Worm (Caenorhabditis elegans) whole organism, L2 larva: ENCODE data around the gene abi-1.

Experiments used
- C34F6.9 ChIP-seq: fragments of 150-350 bp; optimal IDR thresholded peaks from 2 replicates; lab custom pipeline; 2014; ENCODE audit warnings: missing biosample characterization, missing genetic modification characterization
- F13H6.1 ChIP-seq: sonication (generic microtip); optimal IDR thresholded peaks from 2 replicates; lab custom pipeline; 2016; ENCODE audit warnings: missing genetic modification characterization, missing compliant biosample characterization
- R02D3.7 ChIP-seq: fragments of 150-350 bp; optimal IDR thresholded peaks from 2 replicates; lab custom pipeline; 2014; ENCODE audit warnings: missing biosample characterization, missing genetic modification characterization
- ZK546.5 ChIP-seq: sonication (generic microtip); optimal IDR thresholded peaks from 2 replicates; lab custom pipeline; 2017; ENCODE audit warnings: missing biosample characterization, missing genetic modification characterization
- alr-1 ChIP-seq: fragments of 150-350 bp; optimal IDR thresholded peaks from 2 replicates; lab custom pipeline; 2014; ENCODE audit warnings: missing biosample characterization, missing genetic modification characterization
- aly-2 ChIP-seq: fragments of 150-350 bp; optimal IDR thresholded peaks from 2 replicates; lab custom pipeline; 2014; ENCODE audit warnings: missing biosample characterization, missing genetic modification characterization
- ama-1 ChIP-seq: fragments of 150-350 bp; optimal IDR thresholded peaks from 2 replicates; lab custom pipeline; 2018; ENCODE audit warnings: inconsistent platforms
- blmp-1 ChIP-seq: sonication (generic microtip); optimal IDR thresholded peaks from 2 replicates; lab custom pipeline; 2017; ENCODE audit warnings: missing genetic modification characterization, mild to moderate bottlenecking, missing compliant biosample characterization, antibody characterized with exemption, moderate library complexity; ENCODE audit not compliant: insufficient read depth
- ceh-16 ChIP-seq: fragments of 150-350 bp; optimal IDR thresholded peaks from 2 replicates; lab custom pipeline; 2014; ENCODE audit warnings: missing biosample characterization, missing genetic modification characterization
- ceh-82 ChIP-seq: fragments of 150-350 bp; optimal IDR thresholded peaks from 2 replicates; lab custom pipeline; 2014; ENCODE audit warnings: missing biosample characterization, missing genetic modification characterization
- crh-2 ChIP-seq: sonication (generic microtip); optimal IDR thresholded peaks from 2 replicates; lab custom pipeline; 2017; ENCODE audit warnings: missing biosample characterization, missing genetic modification characterization
- dmd-4 ChIP-seq: sonication (generic microtip); optimal IDR thresholded peaks from 2 replicates; lab custom pipeline; 2017; ENCODE audit warnings: missing biosample characterization, missing genetic modification characterization
- egl-27 ChIP-seq: sonication (generic microtip); optimal IDR thresholded peaks from 3 replicates; lab custom pipeline; 2017; ENCODE audit warnings: missing biosample characterization, missing genetic modification reagents, missing genetic modification characterization
- elt-1 ChIP-seq: fragments of 150-350 bp; optimal IDR thresholded peaks from 2 replicates; lab custom pipeline; 2014; ENCODE audit warnings: missing biosample characterization, missing genetic modification characterization
- fos-1 ChIP-seq: fragments of 150-350 bp; optimal IDR thresholded peaks from 2 replicates; lab custom pipeline; 2014; ENCODE audit warnings: missing biosample characterization, missing genetic modification characterization
- gmeb-1 ChIP-seq: fragments of 150-350 bp; optimal IDR thresholded peaks from 2 replicates; lab custom pipeline; 2014; ENCODE audit warnings: missing biosample characterization, missing genetic modification characterization
- lin-11 ChIP-seq: fragments of 150-350 bp; sonication (generic microtip); optimal IDR thresholded peaks from 2 replicates; lab custom pipeline; 2014; ENCODE audit warnings: missing biosample characterization, missing genetic modification characterization, inconsistent platforms, mixed read lengths
- lsy-2 ChIP-seq, 2 experiments: fragments of 150-350 bp in 1 of 2; sonication (generic microtip) in 1 of 2; optimal IDR thresholded peaks; 2 replicates each; lab custom pipeline; 2014 to 2017; ENCODE audit warnings: missing biosample characterization in 2 of 2, missing genetic modification characterization in 2 of 2
- mab-5 ChIP-seq: fragments of 150-350 bp; optimal IDR thresholded peaks from 2 replicates; lab custom pipeline; 2014; ENCODE audit warnings: missing biosample characterization, missing genetic modification characterization
- nhr-10 ChIP-seq: sonication (generic microtip); optimal IDR thresholded peaks from 2 replicates; lab custom pipeline; 2017; ENCODE audit warnings: missing biosample characterization, missing genetic modification characterization
- nhr-11 ChIP-seq: fragments of 150-350 bp; optimal IDR thresholded peaks from 2 replicates; lab custom pipeline; 2014; ENCODE audit warnings: missing biosample characterization, missing genetic modification characterization
- nhr-12 ChIP-seq: fragments of 150-350 bp; optimal IDR thresholded peaks from 2 replicates; lab custom pipeline; 2014; ENCODE audit warnings: missing biosample characterization, missing genetic modification characterization
- nhr-129 ChIP-seq: fragments of 150-350 bp; optimal IDR thresholded peaks from 2 replicates; lab custom pipeline; 2014; ENCODE audit warnings: missing biosample characterization, missing genetic modification characterization
- nhr-21 ChIP-seq: fragments of 150-350 bp; optimal IDR thresholded peaks from 2 replicates; lab custom pipeline; 2014; ENCODE audit warnings: missing biosample characterization, missing genetic modification characterization
- nhr-237 ChIP-seq: fragments of 150-350 bp; optimal IDR thresholded peaks from 2 replicates; lab custom pipeline; 2014; ENCODE audit warnings: missing biosample characterization, missing genetic modification characterization
- nhr-25 ChIP-seq: fragments of 150-350 bp; sonication (generic microtip); optimal IDR thresholded peaks from 3 replicates; lab custom pipeline; 2014; ENCODE audit warnings: missing biosample characterization, missing genetic modification characterization
- nhr-6 ChIP-seq: fragments of 150-350 bp; optimal IDR thresholded peaks from 2 replicates; lab custom pipeline; 2014; ENCODE audit warnings: missing biosample characterization, missing genetic modification characterization
- peb-1 ChIP-seq: fragments of 150-350 bp; optimal IDR thresholded peaks from 2 replicates; lab custom pipeline; 2014; ENCODE audit warnings: missing biosample characterization, missing genetic modification characterization
- sem-4 ChIP-seq: fragments of 150-350 bp; optimal IDR thresholded peaks from 2 replicates; lab custom pipeline; 2014; ENCODE audit warnings: missing biosample characterization, missing genetic modification reagents, missing genetic modification characterization
- skn-1 ChIP-seq: sonication (generic microtip); optimal IDR thresholded peaks from 2 replicates; lab custom pipeline; 2017; ENCODE audit warnings: missing biosample characterization, missing genetic modification characterization
- sma-3 ChIP-seq: sonication (generic microtip); optimal IDR thresholded peaks from 2 replicates; lab custom pipeline; 2016; ENCODE audit warnings: missing genetic modification reagents, missing genetic modification characterization, missing compliant biosample characterization
- sma-9 ChIP-seq, 2 experiments: fragments of 150-350 bp in 1 of 2; sonication (generic microtip) in 1 of 2; optimal IDR thresholded peaks; 2 replicates each; lab custom pipeline; 2014 to 2016; ENCODE audit warnings: missing genetic modification characterization in 2 of 2, mild to moderate bottlenecking in 1 of 2, missing biosample characterization in 1 of 2, missing compliant biosample characterization in 1 of 2, missing genetic modification reagents in 1 of 2, moderate library complexity in 1 of 2
- unc-55 ChIP-seq: fragments of 150-350 bp; sonication (generic microtip); optimal IDR thresholded peaks from 3 replicates; lab custom pipeline; 2014; ENCODE audit warnings: missing biosample characterization, missing genetic modification reagents, missing genetic modification characterization
- unc-62 ChIP-seq: fragments of 150-350 bp; optimal IDR thresholded peaks from 2 replicates; lab custom pipeline; 2014; ENCODE audit warnings: missing biosample characterization, missing genetic modification reagents, missing genetic modification characterization
- ztf-1 ChIP-seq: fragments of 200-800 bp; sonication (Bioruptor generic); conservative IDR thresholded peaks from 2 replicates; pipeline ENCODE4 v1.3.6; 2022; ENCODE audit warnings: missing genetic modification characterization, missing compliant biosample characterization
- ztf-11 ChIP-seq: sonication (generic microtip); optimal IDR thresholded peaks from 2 replicates; lab custom pipeline; 2017; ENCODE audit warnings: missing biosample characterization, missing genetic modification characterization

Gene abi-1

DNA sequence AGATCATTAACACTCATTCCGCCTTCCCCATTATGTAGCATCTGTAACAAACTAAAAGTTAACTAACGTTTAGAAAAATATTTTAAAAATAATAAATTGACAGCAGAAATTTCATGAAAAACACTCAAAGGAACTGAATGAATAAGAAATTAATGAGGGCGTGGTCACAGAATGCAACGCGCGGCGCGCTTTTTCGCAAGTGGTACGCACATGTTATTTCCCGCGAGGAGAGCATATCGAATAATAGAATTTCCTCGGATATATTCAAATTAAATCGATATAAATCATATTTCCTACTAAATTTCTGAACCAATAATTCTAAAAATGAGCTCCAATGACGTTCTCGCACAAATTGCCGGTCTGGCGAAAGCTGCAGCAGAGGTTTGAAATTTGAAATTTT is at the start of gene abi-1, which contains the start of gene arle-14:
abi-1 (minus strand) TSS at position 51 of the 400 bp plus-strand sequence.
arle-14 (plus strand) TSS at position 217 of the 400 bp plus-strand sequence.
- TF ChIP-seq aly-2 (no peak), nhr-6 (tag; lab: Kevin White, UChicago) (no peak), nhr-21 (tag; lab: Kevin White, UChicago) (no peak), C34F6.9 (peak; percentile 27), dmd-4 (no peak), ztf-1 (GFP tag; lab: Robert Waterston, UW) (no peak), mab-5 (tag; lab: Kevin White, UChicago) (no peak), ztf-11 (tag; lab: Kevin White, UChicago) (no peak), nhr-129 (tag; lab: Kevin White, UChicago) (peak; percentile 6), sma-3 (GFP tag; lab: Kevin White, UChicago) (no peak), ama-1 (lab: Kevin White, UChicago) (no peak), R02D3.7 (tag; lab: Kevin White, UChicago) (no peak), crh-2 (tag; lab: Kevin White, UChicago) (no peak), nhr-12 (no peak), lin-11 (tag; lab: Kevin White, UChicago) (peak; percentile 14), lsy-2 (tag; optimal IDR thresholded peaks at IDR 0.05; lab: Kevin White, UChicago) (peak in 1 of 2 experiments; percentile 30), elt-1 (tag; lab: Kevin White, UChicago) (no peak), unc-62 (GFP tag; lab: Kevin White, UChicago) (no peak), ZK546.5 (tag; lab: Kevin White, UChicago) (no peak), unc-55 (GFP tag; lab: Kevin White, UChicago) (peak; percentile 59), ceh-16 (tag; lab: Kevin White, UChicago) (no peak), nhr-25 (tag; lab: Kevin White, UChicago) (no peak), F13H6.1 (tag; lab: Kevin White, UChicago) (no peak), sma-9 (GFP tag; optimal IDR thresholded peaks at IDR 0.05; lab: Kevin White, UChicago) (no peak), sma-9 (tag; optimal IDR thresholded peaks at IDR 0.05; lab: Kevin White, UChicago) (no peak), sem-4 (tag; lab: Kevin White, UChicago) (no peak)

DNA sequence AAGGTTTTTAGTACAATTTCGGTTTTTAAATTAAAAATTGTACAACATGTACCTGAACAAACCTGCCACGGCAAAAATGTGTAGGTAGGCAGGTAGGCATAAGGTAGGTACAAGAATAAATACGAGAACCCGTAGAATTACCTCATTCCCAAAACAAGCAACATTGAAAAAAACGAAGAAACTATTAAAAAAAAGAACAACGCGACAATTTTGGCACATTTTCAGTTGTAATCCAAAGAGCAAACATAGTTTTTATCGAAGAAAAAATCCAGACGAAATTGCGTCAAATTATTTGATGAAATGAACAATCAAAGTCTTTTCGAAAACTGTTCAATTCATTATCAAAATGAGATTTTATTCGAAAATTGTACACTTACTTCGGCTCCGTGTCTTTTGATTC is 48.1 kb upstream of the abi-1 start, which contains the start of gene B0244.16:
B0244.16 (plus strand) TSS at position 301 of the 400 bp plus-strand sequence.
- TF ChIP-seq ztf-11 (tag; lab: Kevin White, UChicago) (no peak), skn-1 (tag; lab: Kevin White, UChicago) (no peak), unc-62 (GFP tag; lab: Kevin White, UChicago) (no peak), fos-1 (tag; lab: Kevin White, UChicago) (no peak), nhr-237 (tag; lab: Kevin White, UChicago) (no peak), nhr-21 (tag; lab: Kevin White, UChicago) (no peak), ztf-1 (GFP tag; lab: Robert Waterston, UW) (no peak), nhr-129 (tag; lab: Kevin White, UChicago) (no peak), nhr-10 (tag; lab: Kevin White, UChicago) (no peak), alr-1 (tag; lab: Kevin White, UChicago) (no peak), nhr-11 (tag; lab: Kevin White, UChicago) (no peak), ceh-82 (tag; lab: Kevin White, UChicago) (no peak)

DNA sequence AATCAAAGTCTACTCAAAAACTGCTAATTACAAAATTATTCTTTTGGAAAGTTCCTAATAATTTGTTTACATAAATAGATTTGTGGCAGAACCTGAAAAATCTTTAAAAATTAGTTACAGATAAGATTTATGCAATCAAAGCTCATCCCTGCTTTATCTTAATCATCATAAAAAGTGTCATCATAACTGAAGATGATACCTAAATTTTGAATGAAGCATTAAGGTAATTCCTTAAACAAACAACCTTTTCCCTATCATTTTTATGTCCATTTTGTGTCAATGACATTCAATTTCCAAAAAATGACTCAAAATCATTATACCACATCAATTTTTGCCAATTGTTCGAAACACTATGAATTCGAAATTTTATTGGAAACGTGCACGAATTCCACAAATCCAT is 45.2 kb upstream of the abi-1 start, which contains the start of gene B0244.6:
B0244.6 (plus strand) TSS at position 301 of the 400 bp plus-strand sequence.
- TF ChIP-seq R02D3.7 (tag; lab: Kevin White, UChicago), result no peak

DNA sequence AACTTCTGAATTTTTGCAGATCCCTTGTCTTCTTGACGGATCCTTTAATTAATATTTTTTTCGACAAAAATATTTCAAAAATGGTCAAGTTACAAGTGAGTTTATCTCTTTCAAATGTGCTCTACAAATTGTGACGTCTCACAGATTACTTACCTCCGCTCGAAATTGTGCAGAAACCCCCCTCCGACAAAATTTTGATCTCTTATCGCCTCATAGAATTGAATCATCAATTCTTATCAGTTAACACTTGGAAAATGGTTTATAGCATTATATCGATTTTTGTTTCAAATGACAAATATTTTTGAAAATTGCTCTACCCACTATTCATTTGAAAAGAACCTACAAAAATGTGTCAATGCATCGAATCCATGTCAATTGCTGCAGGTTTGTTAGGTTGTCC is 42.4 kb upstream of the abi-1 start, which contains the start of gene B0244.10:
B0244.10 (plus strand) TSS at position 254 of the 400 bp plus-strand sequence.
- TF ChIP-seq crh-2 (tag; lab: Kevin White, UChicago), result peak; percentile 34
- peak; percentile 2 for TF ChIP-seq gmeb-1 (tag; lab: Kevin White, UChicago)
- peak; percentile 98 for TF ChIP-seq fos-1 (tag; lab: Kevin White, UChicago)
- no peak for TF ChIP-seq lsy-2 (tag; optimal IDR thresholded peaks at IDR 0.05; lab: Kevin White, UChicago)

DNA sequence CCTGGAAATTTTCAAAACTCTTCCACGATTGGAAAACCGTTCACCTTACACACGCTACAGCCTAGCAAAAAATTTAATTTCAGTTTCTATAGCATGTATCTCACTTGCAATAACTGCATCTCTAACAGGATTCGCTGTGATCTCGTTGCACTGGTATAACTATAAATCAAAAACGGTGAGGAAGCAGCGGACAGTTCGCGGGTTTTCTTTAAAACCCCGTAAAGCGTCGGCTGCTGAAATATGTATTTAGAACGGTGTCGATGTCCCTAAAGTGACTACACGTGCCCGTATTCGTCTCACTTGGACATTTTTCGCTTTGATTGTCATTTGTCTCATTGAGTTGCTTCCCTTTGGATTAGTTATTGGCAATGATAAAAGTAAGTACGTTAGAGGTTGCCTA is 41.8 kb upstream of the abi-1 start:
- TF ChIP-seq unc-55 (GFP tag; lab: Kevin White, UChicago) (no peak), elt-1 (tag; lab: Kevin White, UChicago) (no peak), nhr-10 (tag; lab: Kevin White, UChicago) (no peak), nhr-6 (tag; lab: Kevin White, UChicago) (no peak), crh-2 (tag; lab: Kevin White, UChicago) (no peak), nhr-129 (tag; lab: Kevin White, UChicago) (no peak), nhr-11 (tag; lab: Kevin White, UChicago) (no peak), egl-27 (no peak), ZK546.5 (tag; lab: Kevin White, UChicago) (no peak), peb-1 (tag; lab: Kevin White, UChicago) (no peak), blmp-1 (tag; lab: Kevin White, UChicago) (no peak), alr-1 (tag; lab: Kevin White, UChicago) (no peak)
